Fruit fly (Drosophila melanogaster) whole organism: Measurements from ENCODE around the gene CG43198.

Experiments used
- CG8478 ChIP-seq: fragments of >200 bp; optimal IDR thresholded peaks from 2 replicates; lab custom pipeline; 2018; ENCODE audit warnings: inconsistent platforms
- Dll ChIP-seq: fragments of >200 bp; optimal IDR thresholded peaks from 2 replicates; lab custom pipeline; 2017
- pan ChIP-seq: fragments of >200 bp; optimal IDR thresholded peaks from 2 replicates; lab custom pipeline; 2017
- psq ChIP-seq: fragments of >200 bp; optimal IDR thresholded peaks from 2 replicates; lab custom pipeline; 2017
- usp ChIP-seq: fragments of >200 bp; optimal IDR thresholded peaks from 2 replicates; lab custom pipeline; 2017; ENCODE audit warnings: missing biosample characterization, missing genetic modification characterization, mixed read lengths

- TF ChIP-seq CG8478 (lab: Kevin White, UChicago) = no peak
- no peak for TF ChIP-seq pan (lab: Kevin White, UChicago)
- no peak for TF ChIP-seq psq
- TF ChIP-seq usp = no peak
- TF ChIP-seq Dll = no peak
These were observed 30.6 kb downstream of the CG43198 start for dm6 chrX:7422577-7422976.
